Worm (Caenorhabditis elegans): ENCODE results near the gene cyb-3.

cyb-3 gene

ce11 chrV:15404859-15405258 is 9.4 kb downstream of the cyb-3 start, which contains the start of gene srh-258:
srh-258 (plus strand) TSS chrV:15405159.
- no peak for TF ChIP-seq nhr-25 (tag; optimal IDR thresholded peaks at IDR 0.05)

ce11 chrV:15406928-15407327 is 11.4 kb downstream of the cyb-3 start, which contains the start of gene srh-257:
srh-257 (plus strand) TSS chrV:15407228.
- TF ChIP-seq tbx-2 (tag; optimal IDR thresholded peaks at IDR 0.05) = no peak
- TF ChIP-seq nhr-28 (tag; optimal IDR thresholded peaks at IDR 0.05) = no peak
- no peak for TF ChIP-seq ceh-16 (tag; optimal IDR thresholded peaks at IDR 0.05)
- no peak for TF ChIP-seq ceh-9 (tag; optimal IDR thresholded peaks at IDR 0.05)

ce11 chrV:15412625-15413024 is 17.1 kb downstream of the cyb-3 start, which contains the start of gene srbc-63:
srbc-63 (minus strand) TSS chrV:15412725.
- TF ChIP-seq tbx-2 (tag; optimal IDR thresholded peaks at IDR 0.05) (no peak), ztf-11 (tag; optimal IDR thresholded peaks at IDR 0.05) (no peak), unc-39 (tag; optimal IDR thresholded peaks at IDR 0.05) (no peak), snpc-4 (tag; optimal IDR thresholded peaks at IDR 0.05) (no peak), nhr-28 (tag; optimal IDR thresholded peaks at IDR 0.05) (no peak), nfya-1 (tag; optimal IDR thresholded peaks at IDR 0.05; ENCODE audit: insufficient read depth) (no peak), jun-1 (tag; optimal IDR thresholded peaks at IDR 0.05) (no peak), nhr-23 (tag; optimal IDR thresholded peaks at IDR 0.05) (no peak), elt-2 (tag; optimal IDR thresholded peaks at IDR 0.05) (no peak), ceh-9 (tag; optimal IDR thresholded peaks at IDR 0.05) (no peak)

- TF ChIP-seq unc-62 (GFP tag; optimal IDR thresholded peaks at IDR 0.05) (no peak), fos-1 (tag; optimal IDR thresholded peaks at IDR 0.05) (no peak), fkh-10 (GFP tag; optimal IDR thresholded peaks at IDR 0.05) (no peak), elt-2 (tag; optimal IDR thresholded peaks at IDR 0.05) (no peak), sea-2 (GFP tag; optimal IDR thresholded peaks at IDR 0.05) (no peak), ceh-9 (tag; optimal IDR thresholded peaks at IDR 0.05) (no peak), lin-15B (tag; optimal IDR thresholded peaks at IDR 0.05) (no peak), ZK546.5 (tag; optimal IDR thresholded peaks at IDR 0.05) (no peak), nhr-67 (tag; optimal IDR thresholded peaks at IDR 0.05) (no peak), lsy-12 (tag; optimal IDR thresholded peaks at IDR 0.05) (no peak), eor-1 (tag; optimal IDR thresholded peaks at IDR 0.05) (no peak), unc-39 (tag; optimal IDR thresholded peaks at IDR 0.05) (no peak), aly-2 (tag; optimal IDR thresholded peaks at IDR 0.05) (no peak), ztf-4 (tag; optimal IDR thresholded peaks at IDR 0.05) (no peak), ama-1 (optimal IDR thresholded peaks at IDR 0.05) (no peak), snpc-4 (tag; optimal IDR thresholded peaks at IDR 0.05) (no peak), pqm-1 (tag; optimal IDR thresholded peaks at IDR 0.05) (no peak), ceh-16 (tag; optimal IDR thresholded peaks at IDR 0.05) (no peak), elt-1 (tag; optimal IDR thresholded peaks at IDR 0.05) (no peak), daf-12 (tag; optimal IDR thresholded peaks at IDR 0.05) (no peak)
These were observed 18.4 kb downstream of the cyb-3 start, which contains the start of gene srh-264 for ce11 chrV:15413847-15414246. srh-264 (plus strand) TSS chrV:15414147.

ce11 chrV:15415951-15416350 is 20.5 kb downstream of the cyb-3 start, which contains the start of gene srh-265:
srh-265 (plus strand) TSS chrV:15416251.
- TF ChIP-seq fkh-10 (GFP tag; optimal IDR thresholded peaks at IDR 0.05) (no peak), fkh-2 (tag; optimal IDR thresholded peaks at IDR 0.05) (no peak), nhr-12 (tag; optimal IDR thresholded peaks at IDR 0.05) (no peak)

- TF ChIP-seq elt-3 (tag; optimal IDR thresholded peaks at IDR 0.05) (no peak), hmg-11 (tag; optimal IDR thresholded peaks at IDR 0.05) (no peak), ztf-4 (tag; optimal IDR thresholded peaks at IDR 0.05) (no peak), zag-1 (tag; optimal IDR thresholded peaks at IDR 0.05) (no peak), nhr-28 (tag; optimal IDR thresholded peaks at IDR 0.05) (no peak), ceh-28 (tag; optimal IDR thresholded peaks at IDR 0.05) (no peak), ztf-11 (tag; optimal IDR thresholded peaks at IDR 0.05) (no peak), mdl-1 (tag; optimal IDR thresholded peaks at IDR 0.05) (no peak), elt-2 (tag; optimal IDR thresholded peaks at IDR 0.05) (no peak), nhr-12 (tag; optimal IDR thresholded peaks at IDR 0.05) (no peak), ZK546.5 (tag; optimal IDR thresholded peaks at IDR 0.05) (no peak), skn-1 (tag; optimal IDR thresholded peaks at IDR 0.05) (no peak), fos-1 (tag; optimal IDR thresholded peaks at IDR 0.05) (no peak), eor-1 (tag; optimal IDR thresholded peaks at IDR 0.05) (no peak), aly-2 (tag; optimal IDR thresholded peaks at IDR 0.05) (no peak), nhr-67 (tag; optimal IDR thresholded peaks at IDR 0.05) (no peak), ama-1 (optimal IDR thresholded peaks at IDR 0.05) (no peak)
These were observed 22.3 kb downstream of the cyb-3 start, which contains the start of gene T06E6.10 for ce11 chrV:15417822-15418221. T06E6.10 (plus strand) TSS chrV:15418122.
